Worm (Caenorhabditis elegans): Measurements from ENCODE around the gene ZC84.1.

ZC84.1 gene

DNA sequence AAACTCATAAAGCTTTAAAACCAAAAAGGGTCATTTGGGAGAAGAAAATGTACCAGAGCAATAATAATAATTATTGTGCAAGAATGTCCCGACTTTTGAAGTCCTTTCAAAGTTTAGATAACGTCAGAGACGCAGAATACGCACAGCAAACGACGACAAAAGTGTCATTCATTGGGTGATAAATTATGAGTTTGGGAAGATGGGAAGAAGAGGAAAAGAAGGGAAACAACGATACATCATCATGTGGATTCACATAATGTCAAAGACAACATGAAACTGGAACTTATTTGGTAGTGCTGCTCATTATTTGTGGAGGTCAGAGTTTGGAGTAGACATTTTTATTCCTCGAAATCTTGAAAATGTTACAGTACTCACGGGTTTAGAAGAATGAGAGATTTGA is 28.2 kb downstream of the ZC84.1 start:
- peak in 1 of 2 experiments; percentile 95 for TF ChIP-seq unc-62 (GFP tag; optimal IDR thresholded peaks at IDR 0.05 in 1 of 2)
- TF ChIP-seq unc-62 (tag; optimal IDR thresholded peaks at IDR 0.05), result no peak
- TF ChIP-seq nhr-10 (tag; optimal IDR thresholded peaks at IDR 0.05), result no peak

DNA sequence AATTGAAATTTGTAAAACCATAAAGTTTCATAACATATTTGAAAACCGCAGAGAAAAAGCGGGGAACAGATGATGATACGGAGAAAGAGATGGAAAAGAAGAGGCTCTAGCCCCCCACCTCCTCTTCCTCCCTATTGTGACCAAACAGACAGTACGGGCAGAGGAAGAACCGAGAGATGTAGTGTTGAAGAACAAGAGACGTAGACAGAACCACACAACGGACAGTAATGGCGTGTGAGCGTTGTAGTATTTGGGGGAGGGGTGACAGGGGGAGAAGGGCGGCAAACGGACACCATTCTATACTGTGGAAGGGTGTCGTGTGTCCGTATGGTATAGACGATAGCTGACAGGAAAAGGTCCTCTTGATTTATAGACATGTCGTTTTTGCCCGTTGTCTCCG is 30.1 kb downstream of the ZC84.1 start:
- peak; percentile 62 for TF ChIP-seq nhr-28 (tag; optimal IDR thresholded peaks at IDR 0.05)
- 0 out of 2 replicates have a peak, but pooled peaks have one; percentile 14 for TF ChIP-seq hmg-1.1 (GFP tag; IDR thresholded peaks at IDR 0.05)
- no peak for TF ChIP-seq nhr-10 (tag; optimal IDR thresholded peaks at IDR 0.05)
- TF ChIP-seq egl-27 (tag; optimal IDR thresholded peaks at IDR 0.05), result no peak
- no peak for TF ChIP-seq dve-1 (tag; optimal IDR thresholded peaks at IDR 0.05; ENCODE audit: insufficient read depth)
- no peak for TF ChIP-seq ceh-44 (GFP tag; IDR thresholded peaks at IDR 0.05)
- TF ChIP-seq Y75B8A.6 (GFP tag; IDR thresholded peaks at IDR 0.05), result no peak
- TF ChIP-seq lin-39 (tag; optimal IDR thresholded peaks at IDR 0.05), result no peak
- no peak for TF ChIP-seq ctbp-1 (GFP tag; IDR thresholded peaks at IDR 0.05)
- no peak for TF ChIP-seq Y105C5A.15 (GFP tag; IDR thresholded peaks at IDR 0.05)
- no peak for TF ChIP-seq hlh-11 (tag; optimal IDR thresholded peaks at IDR 0.05)
- TF ChIP-seq vab-7 (GFP tag; IDR thresholded peaks at IDR 0.05), result no peak
- no peak for TF ChIP-seq fkh-10 (GFP tag; optimal IDR thresholded peaks at IDR 0.05)
- TF ChIP-seq attf-4 (tag; optimal IDR thresholded peaks at IDR 0.05), result no peak
- TF ChIP-seq skn-1 (tag; optimal IDR thresholded peaks at IDR 0.05), result no peak

DNA sequence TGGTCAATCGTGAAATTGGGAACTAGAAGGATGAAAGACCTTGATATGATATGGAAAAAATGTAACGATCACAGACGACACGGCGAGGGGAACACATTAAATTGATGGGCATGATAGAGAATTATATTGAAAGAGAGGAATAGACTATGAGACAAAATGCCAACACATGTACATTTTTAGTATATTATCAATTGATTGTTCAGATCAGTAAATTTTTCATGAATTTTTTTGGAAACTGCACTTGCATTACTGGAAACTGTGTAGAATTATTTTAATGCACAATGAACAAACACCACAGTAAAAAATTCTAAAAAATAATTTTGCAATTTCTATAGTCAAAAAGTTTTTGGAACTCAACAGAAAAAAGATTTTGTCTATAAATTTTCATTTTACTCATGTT is 32.8 kb downstream of the ZC84.1 start:
- peak; percentile 36 for TF ChIP-seq aha-1 (tag)
- TF ChIP-seq nhr-28 (tag; optimal IDR thresholded peaks at IDR 0.05), result peak; percentile 33
- TF ChIP-seq dve-1 (tag; optimal IDR thresholded peaks at IDR 0.05; ENCODE audit: insufficient read depth), result no peak

DNA sequence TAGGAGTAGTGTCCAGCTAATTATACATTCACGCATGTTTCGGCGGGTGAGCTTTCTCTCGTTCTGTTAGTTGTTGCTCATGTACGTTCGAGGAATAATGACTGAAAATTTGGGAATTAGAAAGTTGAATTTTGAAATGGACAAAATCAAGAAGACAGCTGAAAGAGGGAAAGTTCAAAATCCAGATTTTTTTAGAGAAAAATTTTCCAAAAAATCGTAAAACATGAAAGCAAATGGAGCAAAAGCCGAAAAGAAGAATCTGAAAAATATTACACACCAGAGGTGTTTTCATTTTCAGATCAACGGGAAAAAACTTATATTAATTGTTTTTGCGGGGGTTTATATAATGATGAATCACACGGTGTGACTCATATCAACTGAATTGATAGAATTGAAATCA is 33.4 kb downstream of the ZC84.1 start, which contains the start of gene ina-1:
ina-1 (minus strand) TSS at position 101 of the 400 bp plus-strand sequence.
- TF ChIP-seq unc-62 (GFP tag; optimal IDR thresholded peaks at IDR 0.05 in 1 of 2) (peak in 1 of 2 experiments; percentile 27), unc-62 (tag; optimal IDR thresholded peaks at IDR 0.05) (no peak), Y48G9A.11 (GFP tag; IDR thresholded peaks at IDR 0.05) (no peak)

DNA sequence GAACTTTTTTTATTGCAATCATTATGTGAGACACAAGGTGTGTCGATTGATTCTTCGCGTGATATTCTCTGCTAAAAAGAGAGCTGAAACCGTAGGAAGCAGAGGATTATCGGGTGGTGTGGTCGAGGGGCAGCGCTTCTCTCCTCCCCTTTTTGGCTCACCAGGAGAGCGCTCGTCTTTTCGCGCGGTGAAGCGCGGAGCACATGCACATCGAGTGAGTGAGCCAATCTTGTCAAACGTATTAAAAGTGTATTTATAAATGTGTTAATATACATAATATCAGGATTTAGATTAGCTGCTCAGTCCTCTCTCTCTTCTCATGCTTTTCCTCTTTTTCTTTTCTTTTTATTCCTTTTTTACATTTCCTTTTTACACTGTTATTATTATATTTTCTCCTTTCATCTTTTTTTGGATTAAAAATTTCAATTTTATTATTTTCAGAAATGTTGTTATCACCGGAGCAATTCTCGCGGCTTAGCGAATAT is 43.4 kb downstream of the ZC84.1 start, which contains the start of gene dgk-3:
dgk-3 (plus strand) TSS at position 435 of the 485 bp plus-strand sequence.
- TF ChIP-seq nhr-237 (tag; optimal IDR thresholded peaks at IDR 0.05) (no peak), aha-1 (tag) (peak; percentile 58)

DNA sequence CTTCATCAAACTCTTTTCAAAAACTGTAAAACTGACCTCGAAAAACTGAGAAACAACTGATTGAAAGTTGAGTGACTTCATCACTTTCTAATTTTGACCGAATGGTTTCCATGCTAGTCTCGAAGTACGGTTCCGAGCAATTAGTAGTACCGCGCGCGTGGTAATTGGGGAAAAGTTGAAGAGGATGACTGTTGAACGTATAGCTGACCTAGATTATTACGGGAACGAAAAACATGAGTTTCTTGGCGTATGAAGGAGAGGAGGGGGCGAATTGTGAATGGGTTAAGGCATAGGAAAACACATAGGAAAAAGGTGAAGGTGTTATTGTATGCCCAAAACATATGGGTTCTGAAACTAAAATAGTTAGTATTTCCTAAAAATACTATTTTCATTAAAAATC is 44.5 kb downstream of the ZC84.1 start, which contains the start of gene ptr-9:
ptr-9 (minus strand) TSS at position 101 of the 400 bp plus-strand sequence.
- TF ChIP-seq unc-62 (GFP tag; optimal IDR thresholded peaks at IDR 0.05 in 1 of 2) (peak in 1 of 2 experiments; percentile 39), unc-62 (tag; optimal IDR thresholded peaks at IDR 0.05) (no peak), daf-8 (GFP tag; IDR thresholded peaks at IDR 0.05) (no peak), hlh-30 (tag; optimal IDR thresholded peaks at IDR 0.05; ENCODE audit: insufficient read depth) (no peak)

DNA sequence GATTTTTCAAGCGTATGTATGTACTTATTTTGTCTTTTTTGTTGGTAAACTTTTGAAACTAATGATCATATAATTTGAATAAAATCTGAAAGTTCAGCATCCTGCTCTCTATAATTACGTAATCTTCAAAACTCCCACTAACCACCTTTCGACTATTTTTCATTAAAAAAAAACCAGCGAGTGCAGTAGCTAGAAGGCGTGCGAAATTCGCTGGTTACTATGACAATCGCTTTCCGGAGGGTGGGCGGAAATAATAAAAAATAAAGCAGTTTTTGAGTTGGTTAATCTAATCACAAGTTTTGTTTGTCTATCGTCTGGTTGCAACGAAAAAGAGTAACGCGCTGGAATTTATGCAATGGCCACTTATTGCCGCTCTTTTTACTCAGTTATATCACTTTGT is 51.3 kb downstream of the ZC84.1 start, which contains the start of gene irld-34:
irld-34 (plus strand) TSS at position 301 of the 400 bp plus-strand sequence.
- TF ChIP-seq dpl-1 (GFP tag; optimal IDR thresholded peaks at IDR 0.05) (no peak), dmd-8 (GFP tag; IDR thresholded peaks at IDR 0.05) (no peak), set-16 (GFP tag; IDR thresholded peaks at IDR 0.05) (no peak), duxl-1 (tag; optimal IDR thresholded peaks at IDR 0.05; ENCODE audit: poor library complexity) (no peak), zag-1 (tag; optimal IDR thresholded peaks at IDR 0.05) (no peak), D1046.2 (GFP tag; IDR thresholded peaks at IDR 0.05) (no peak), hlh-30 (tag; optimal IDR thresholded peaks at IDR 0.05; ENCODE audit: insufficient read depth) (no peak), ceh-20 (GFP tag; IDR thresholded peaks at IDR 0.05) (no peak), nhr-42 (GFP tag; IDR thresholded peaks at IDR 0.05) (no peak), ztf-7 (tag; optimal IDR thresholded peaks at IDR 0.05) (no peak), lin-13 (GFP tag; optimal IDR thresholded peaks at IDR 0.05) (no peak), spr-1 (tag; optimal IDR thresholded peaks at IDR 0.05) (no peak), ces-1 (GFP tag; optimal IDR thresholded peaks at IDR 0.05) (no peak), lir-3 (tag; optimal IDR thresholded peaks at IDR 0.05) (no peak), Y105C5A.15 (GFP tag; IDR thresholded peaks at IDR 0.05) (no peak), F49E8.2 (tag; optimal IDR thresholded peaks at IDR 0.05; ENCODE audit: borderline replicate concordance) (no peak), attf-4 (tag; optimal IDR thresholded peaks at IDR 0.05) (no peak), Y5F2A.4 (GFP tag; optimal IDR thresholded peaks at IDR 0.05) (no peak), aly-2 (tag; optimal IDR thresholded peaks at IDR 0.05) (no peak)

All from whole organism, L4 larva.